Worm (Caenorhabditis elegans): Measurements from ENCODE around the gene str-136.

Gene str-136

DNA sequence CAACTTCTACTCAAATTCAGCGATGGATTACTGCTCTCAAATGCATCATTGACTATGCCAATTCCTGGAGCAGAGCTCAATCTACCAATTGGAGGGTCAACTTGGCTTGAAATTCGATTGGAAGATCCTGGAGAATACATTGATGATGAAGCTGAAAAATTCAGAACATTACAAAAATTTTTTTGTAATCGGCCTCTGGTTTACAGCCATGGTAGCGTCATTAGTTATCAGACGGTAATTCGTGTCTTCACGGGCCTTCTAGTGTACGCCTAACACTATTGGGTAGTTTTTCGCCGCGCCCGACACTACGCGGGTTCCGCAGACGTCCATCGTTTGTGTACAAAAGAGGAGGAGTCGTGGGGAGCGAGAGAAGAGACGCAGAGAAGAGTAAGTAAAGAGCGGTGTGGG is 50.0 kb downstream of the str-136 start (continued):
- TF ChIP-seq nhr-6 (tag; optimal IDR thresholded peaks at IDR 0.05) (peak; percentile 65), ceh-20 (GFP tag; IDR thresholded peaks at IDR 0.05) (no peak), mxl-2 (GFP tag; conservative IDR thresholded peaks at IDR 0.05) (no peak), nhr-28 (tag; optimal IDR thresholded peaks at IDR 0.05) (peak; percentile 56), ceh-82 (tag; optimal IDR thresholded peaks at IDR 0.05) (no peak), Y75B8A.6 (GFP tag; IDR thresholded peaks at IDR 0.05) (no peak), snpc-4 (tag; optimal IDR thresholded peaks at IDR 0.05) (peak; percentile 96), ceh-32 (tag; optimal IDR thresholded peaks at IDR 0.05; ENCODE audit: poor library complexity) (no peak), dpl-1 (GFP tag; optimal IDR thresholded peaks at IDR 0.05) (peak; percentile 53), F10B5.3 (tag; optimal IDR thresholded peaks at IDR 0.05) (peak; percentile 83), F26F4.8 (GFP tag; conservative IDR thresholded peaks at IDR 0.05) (no peak), ZK337.2 (GFP tag; IDR thresholded peaks at IDR 0.05) (no peak), arid-1 (GFP tag; conservative IDR thresholded peaks at IDR 0.05) (peak; percentile 70; the same call in 1 of the 2 replicates), T20F7.1 (GFP tag; optimal IDR thresholded peaks at IDR 0.05) (peak; percentile 82), rbr-2 (tag; optimal IDR thresholded peaks at IDR 0.05) (peak; percentile 83), hif-1 (tag; optimal IDR thresholded peaks at IDR 0.05) (peak; percentile 12 to 30), nhr-41 (GFP tag; IDR thresholded peaks at IDR 0.05) (0 out of 2 replicates have a peak, but pooled peaks have one; percentile 8), nhr-25 (tag; optimal IDR thresholded peaks at IDR 0.05; ENCODE audit: borderline replicate concordance, insufficient read depth) (peak; percentile 56), dmd-9 (GFP tag; IDR thresholded peaks at IDR 0.05) (peak; percentile 74), aly-2 (tag; optimal IDR thresholded peaks at IDR 0.05) (no peak), lin-13 (GFP tag; optimal IDR thresholded peaks at IDR 0.05) (peak; percentile 78), daf-12 (tag; optimal IDR thresholded peaks at IDR 0.05) (no peak), zfp-3 (GFP tag; conservative IDR thresholded peaks at IDR 0.05) (no peak), dve-1 (tag; optimal IDR thresholded peaks at IDR 0.05; ENCODE audit: insufficient read depth) (peak; percentile 92), nhr-77 (tag; optimal IDR thresholded peaks at IDR 0.05) (peak; percentile 54), F44E2.7 (GFP tag; IDR thresholded peaks at IDR 0.05) (no peak), unc-62 (GFP tag; optimal IDR thresholded peaks at IDR 0.05 in 1 of 2) (peak in 1 of 2 experiments; percentile 90), unc-62 (tag; optimal IDR thresholded peaks at IDR 0.05) (no peak), nhr-48 (tag; optimal IDR thresholded peaks at IDR 0.05) (peak; percentile 81), lir-3 (tag; optimal IDR thresholded peaks at IDR 0.05) (peak; percentile 22), jun-1 (tag; optimal IDR thresholded peaks at IDR 0.05) (no peak), nhr-111 (GFP tag; optimal IDR thresholded peaks at IDR 0.05) (peak; percentile 70), spr-1 (tag; optimal IDR thresholded peaks at IDR 0.05) (peak; percentile 85), R02D3.7 (tag; optimal IDR thresholded peaks at IDR 0.05) (no peak), pha-4 (GFP tag; IDR thresholded peaks at IDR 0.05) (peak; percentile 86), pha-4 (tag; optimal IDR thresholded peaks at IDR 0.05) (no peak), snpc-1.2 (GFP tag; IDR thresholded peaks at IDR 0.05) (peak; percentile 92), lim-7 (GFP tag; IDR thresholded peaks at IDR 0.05) (no peak), hmg-1.1 (GFP tag; IDR thresholded peaks at IDR 0.05) (peak; percentile 88), F37D6.2 (tag; optimal IDR thresholded peaks at IDR 0.05) (peak; percentile 66), mes-2 (tag; optimal IDR thresholded peaks at IDR 0.05; ENCODE audit: poor library complexity, severe bottlenecking) (peak; percentile 90), lin-39 (tag; optimal IDR thresholded peaks at IDR 0.05) (no peak), duxl-1 (tag; optimal IDR thresholded peaks at IDR 0.05; ENCODE audit: poor library complexity) (peak; percentile 92), lin-38 (GFP tag; IDR thresholded peaks at IDR 0.05) (no peak; the same call in 1 of the 2 replicates), nhr-76 (tag; optimal IDR thresholded peaks at IDR 0.05) (no peak), lin-1 (GFP tag; IDR thresholded peaks at IDR 0.05) (peak; percentile 49; the same call in 1 of the 2 replicates), Y48G9A.11 (GFP tag; IDR thresholded peaks at IDR 0.05) (peak; percentile 92), egl-43 (GFP tag; IDR thresholded peaks at IDR 0.05) (no peak), D1046.2 (GFP tag; IDR thresholded peaks at IDR 0.05) (no peak), fos-1 (tag; optimal IDR thresholded peaks at IDR 0.05) (no peak), madf-9 (GFP tag; conservative IDR thresholded peaks at IDR 0.05) (0 out of 2 replicates have a peak, but pooled peaks have one; percentile 10)

Data from whole organism, L4 larva.